Fruit fly (Drosophila melanogaster): ENCODE data around the gene Bap111.

- TF ChIP-seq h (optimal IDR thresholded peaks at IDR 0.05): no peak
- TF ChIP-seq psq (optimal IDR thresholded peaks at IDR 0.05): no peak
- TF ChIP-seq ttk (optimal IDR thresholded peaks at IDR 0.05): no peak
- TF ChIP-seq Myc (optimal IDR thresholded peaks at IDR 0.05): no peak
These were observed 51.1 kb downstream of the Bap111 start for dm6 chrX:9200234-9200633.
